Worm (Caenorhabditis elegans) whole organism, early embryonic: ENCODE results near the gene K04C1.5.

Experiments
- aly-1 ChIP-seq: sonication (generic microtip); optimal IDR thresholded peaks from 2 replicates; lab custom pipeline; 2016; ENCODE audit warnings: missing genetic modification characterization, missing compliant biosample characterization
- ama-1 ChIP-seq: fragments of 150-350 bp; optimal IDR thresholded peaks from 2 replicates; lab custom pipeline; 2014
- ceh-13 ChIP-seq: fragments of 200-800 bp; sonication (Bioruptor generic); optimal IDR thresholded peaks from 2 replicates; lab custom pipeline; 2018; ENCODE audit warnings: mild to moderate bottlenecking, missing genetic modification characterization, missing compliant biosample characterization
- ceh-36 ChIP-seq: sonication (generic microtip); optimal IDR thresholded peaks from 2 replicates; lab custom pipeline; 2016; ENCODE audit warnings: missing genetic modification characterization, inconsistent platforms, missing compliant biosample characterization
- flt-1 ChIP-seq: fragments of 200-800 bp; sonication (Bioruptor generic); IDR thresholded peaks from 2 replicates; pipeline ENCODE4 v1.3.6; 2022; ENCODE audit warnings: missing genetic modification characterization, missing compliant biosample characterization
- hmbx-1 ChIP-seq: sonication (generic microtip); optimal IDR thresholded peaks from 2 replicates; lab custom pipeline; 2016; ENCODE audit warnings: mild to moderate bottlenecking, missing genetic modification characterization, missing compliant biosample characterization
- hmg-4 ChIP-seq: fragments of 200-800 bp; sonication (Bioruptor generic); optimal IDR thresholded peaks from 2 replicates; lab custom pipeline; 2018; ENCODE audit warnings: mild to moderate bottlenecking, missing genetic modification characterization, missing compliant biosample characterization
- hnd-1 ChIP-seq: sonication (generic microtip); optimal IDR thresholded peaks from 2 replicates; lab custom pipeline; 2016; ENCODE audit warnings: missing genetic modification characterization, missing compliant biosample characterization
- pes-1 ChIP-seq: fragments of 200-800 bp; sonication (Bioruptor generic); IDR thresholded peaks from 2 replicates; pipeline ENCODE4 v1.3.6; 2022; ENCODE audit warnings: missing genetic modification reagents, missing genetic modification characterization, missing compliant biosample characterization
- scrt-1 ChIP-seq: fragments of 200-800 bp; sonication (Bioruptor generic); IDR thresholded peaks from 2 replicates; pipeline ENCODE4 v1.3.6; 2022; ENCODE audit warnings: missing genetic modification characterization, missing compliant biosample characterization
- sea-1 ChIP-seq: fragments of 200-800 bp; sonication (Bioruptor generic); conservative IDR thresholded peaks from 2 replicates; pipeline ENCODE4 v1.3.6; 2022; ENCODE audit warnings: missing genetic modification characterization, missing compliant biosample characterization
- tbx-11 ChIP-seq: fragments of 200-800 bp; sonication (Bioruptor generic); IDR thresholded peaks from 2 replicates; pipeline ENCODE4 v1.3.6; 2022; ENCODE audit warnings: missing genetic modification characterization, missing compliant biosample characterization
- tbx-37 ChIP-seq: fragments of 200-800 bp; sonication (Bioruptor generic); conservative IDR thresholded peaks from 2 replicates; pipeline ENCODE4 v1.3.6; 2022; ENCODE audit warnings: missing genetic modification reagents, missing genetic modification characterization, missing compliant biosample characterization
- tra-4 ChIP-seq: sonication (generic microtip); optimal IDR thresholded peaks from 2 replicates; lab custom pipeline; 2017; ENCODE audit warnings: missing genetic modification characterization, missing compliant biosample characterization

DNA sequence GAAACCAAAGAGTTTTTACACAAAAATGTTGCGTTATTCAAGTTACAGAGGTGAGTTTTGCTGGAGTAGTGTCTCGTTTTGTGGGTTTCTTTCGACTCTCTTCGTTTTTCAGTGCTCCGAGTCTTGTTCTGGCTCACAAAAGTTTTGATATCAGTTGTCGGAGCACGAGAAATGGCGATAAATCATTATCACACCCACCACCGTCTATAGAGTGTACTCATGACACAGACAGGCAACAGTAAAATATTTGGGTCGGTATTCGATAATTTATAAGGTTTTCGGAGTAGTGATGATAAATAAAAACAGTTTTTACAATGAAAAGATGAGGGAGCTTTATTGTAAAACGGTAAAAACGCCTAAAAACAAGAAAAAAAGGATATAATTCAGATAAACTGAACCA is 39.9 kb upstream of the K04C1.5 start, which contains the start of gene ceh-37:
- TF ChIP-seq hmbx-1 (no peak), tbx-37 (GFP tag; lab: Robert Waterston, UW) (no peak), sea-1 (GFP tag; lab: Robert Waterston, UW) (no peak), flt-1 (no peak), tbx-11 (GFP tag; lab: Robert Waterston, UW) (no peak), ama-1 (lab: Kevin White, UChicago) (no peak), aly-1 (tag; lab: Kevin White, UChicago) (no peak), pes-1 (GFP tag; lab: Robert Waterston, UW) (no peak), hmg-4 (no peak), tra-4 (tag; lab: Kevin White, UChicago) (no peak), hnd-1 (no peak), ceh-13 (no peak), scrt-1 (GFP tag; lab: Robert Waterston, UW) (no peak), ceh-36 (no peak)
